Worm (Caenorhabditis elegans) whole organism, L2 larva: Measurements from ENCODE around the gene eas-1.

ENCODE experiments used
- R02D3.7 ChIP-seq: fragments of 150-350 bp; optimal IDR thresholded peaks from 2 replicates; lab custom pipeline; 2014; ENCODE audit warnings: missing biosample characterization, missing genetic modification characterization
- blmp-1 ChIP-seq: sonication (generic microtip); optimal IDR thresholded peaks from 2 replicates; lab custom pipeline; 2017; ENCODE audit warnings: missing genetic modification characterization, mild to moderate bottlenecking, missing compliant biosample characterization, antibody characterized with exemption, moderate library complexity; ENCODE audit not compliant: insufficient read depth
- crh-2 ChIP-seq: sonication (generic microtip); optimal IDR thresholded peaks from 2 replicates; lab custom pipeline; 2017; ENCODE audit warnings: missing biosample characterization, missing genetic modification characterization
- elt-3 ChIP-seq: sonication (generic microtip); optimal IDR thresholded peaks from 2 replicates; lab custom pipeline; 2017; ENCODE audit warnings: missing biosample characterization, missing genetic modification characterization
- lin-11 ChIP-seq: fragments of 150-350 bp; sonication (generic microtip); optimal IDR thresholded peaks from 2 replicates; lab custom pipeline; 2014; ENCODE audit warnings: missing biosample characterization, missing genetic modification characterization, inconsistent platforms, mixed read lengths
- lin-39 ChIP-seq: fragments of 150-350 bp; optimal IDR thresholded peaks from 2 replicates; lab custom pipeline; 2014; ENCODE audit warnings: missing biosample characterization, missing genetic modification reagents, missing genetic modification characterization
- nhr-21 ChIP-seq: fragments of 150-350 bp; optimal IDR thresholded peaks from 2 replicates; lab custom pipeline; 2014; ENCODE audit warnings: missing biosample characterization, missing genetic modification characterization
- nhr-237 ChIP-seq: fragments of 150-350 bp; optimal IDR thresholded peaks from 2 replicates; lab custom pipeline; 2014; ENCODE audit warnings: missing biosample characterization, missing genetic modification characterization
- skn-1 ChIP-seq: sonication (generic microtip); optimal IDR thresholded peaks from 2 replicates; lab custom pipeline; 2017; ENCODE audit warnings: missing biosample characterization, missing genetic modification characterization
- unc-39 ChIP-seq: fragments of 150-350 bp; optimal IDR thresholded peaks from 2 replicates; lab custom pipeline; 2014; ENCODE audit warnings: missing biosample characterization, missing genetic modification characterization
- unc-62 ChIP-seq: fragments of 150-350 bp; optimal IDR thresholded peaks from 2 replicates; lab custom pipeline; 2014; ENCODE audit warnings: missing biosample characterization, missing genetic modification reagents, missing genetic modification characterization
- ztf-11 ChIP-seq: sonication (generic microtip); optimal IDR thresholded peaks from 2 replicates; lab custom pipeline; 2017; ENCODE audit warnings: missing biosample characterization, missing genetic modification characterization

- no peak for TF ChIP-seq skn-1
- TF ChIP-seq R02D3.7 = no peak
- no peak for TF ChIP-seq elt-3 (tag; lab: Kevin White, UChicago)
- TF ChIP-seq unc-39 (tag; lab: Kevin White, UChicago) = no peak
- TF ChIP-seq nhr-237 (tag; lab: Kevin White, UChicago) = no peak
- no peak for TF ChIP-seq lin-11 (tag; lab: Kevin White, UChicago)
- TF ChIP-seq ztf-11 = no peak
- no peak for TF ChIP-seq blmp-1 (tag; lab: Kevin White, UChicago)
- TF ChIP-seq unc-62 (GFP tag; lab: Kevin White, UChicago) = no peak
- TF ChIP-seq crh-2 (tag; lab: Kevin White, UChicago) = peak; percentile 41
- no peak for TF ChIP-seq lin-39
- TF ChIP-seq nhr-21 = no peak
Measured at ce11 chrII:4762574-4763285, 22.5 kb downstream of the eas-1 start, which contains the start of gene F26G1.2.
